Worm (Caenorhabditis elegans) whole organism, late embryonic: ENCODE data around the gene R12B2.7.

ENCODE experiments used
- C08G9.2 ChIP-seq: sonication (generic microtip); optimal IDR thresholded peaks from 2 replicates; lab custom pipeline; 2016; ENCODE audit warnings: mild to moderate bottlenecking, missing genetic modification characterization, moderate library complexity, missing compliant biosample characterization
- C38D4.7 ChIP-seq: fragments of 200-800 bp; sonication (Bioruptor generic); optimal IDR thresholded peaks from 2 replicates; lab custom pipeline; 2018; ENCODE audit warnings: mild to moderate bottlenecking, missing genetic modification characterization, moderate library complexity, missing compliant biosample characterization
- K09A11.1 ChIP-seq: sonication (generic microtip); optimal IDR thresholded peaks from 2 replicates; lab custom pipeline; 2017; ENCODE audit warnings: antibody characterized with exemption, mild to moderate bottlenecking, missing genetic modification characterization, missing compliant biosample characterization; ENCODE audit not compliant: insufficient read depth
- ama-1 ChIP-seq: fragments of 150-350 bp; optimal IDR thresholded peaks from 2 replicates; lab custom pipeline; 2014
- ceh-14 ChIP-seq: sonication (generic microtip); optimal IDR thresholded peaks from 2 replicates; lab custom pipeline; 2016; ENCODE audit warnings: missing genotype, missing genetic modification characterization, missing compliant biosample characterization
- ceh-18 ChIP-seq: sonication (generic microtip); optimal IDR thresholded peaks from 2 replicates; lab custom pipeline; 2016; ENCODE audit warnings: missing genetic modification characterization, missing compliant biosample characterization
- ceh-19 ChIP-seq: fragments of 200-800 bp; sonication (Bioruptor generic); optimal IDR thresholded peaks from 2 replicates; lab custom pipeline; 2018; ENCODE audit warnings: mild to moderate bottlenecking, missing genetic modification characterization, missing compliant biosample characterization
- ceh-24 ChIP-seq: sonication (generic microtip); optimal IDR thresholded peaks from 2 replicates; lab custom pipeline; 2016; ENCODE audit warnings: mild to moderate bottlenecking, missing genetic modification characterization, missing compliant biosample characterization
- ceh-30 ChIP-seq: fragments of 150-350 bp; optimal IDR thresholded peaks from 2 replicates; lab custom pipeline; 2014; ENCODE audit warnings: missing biosample characterization, missing genetic modification characterization
- ceh-31 ChIP-seq: sonication (generic microtip); optimal IDR thresholded peaks from 2 replicates; lab custom pipeline; 2016; ENCODE audit warnings: missing genetic modification characterization, missing compliant biosample characterization
- ceh-34 ChIP-seq: sonication (generic microtip); optimal IDR thresholded peaks from 2 replicates; lab custom pipeline; 2016; ENCODE audit warnings: mild to moderate bottlenecking, missing genetic modification characterization, missing compliant biosample characterization
- ceh-48 ChIP-seq: sonication (generic microtip); optimal IDR thresholded peaks from 2 replicates; lab custom pipeline; 2016; ENCODE audit warnings: missing genetic modification characterization, inconsistent platforms, missing compliant biosample characterization
- ceh-6 ChIP-seq: fragments of 200-800 bp; sonication (Bioruptor generic); optimal IDR thresholded peaks from 2 replicates; lab custom pipeline; 2018; ENCODE audit warnings: mild to moderate bottlenecking, missing genetic modification characterization, missing compliant biosample characterization
- ceh-9 ChIP-seq: sonication (generic microtip); optimal IDR thresholded peaks from 2 replicates; lab custom pipeline; 2016; ENCODE audit warnings: mild to moderate bottlenecking, missing genetic modification characterization, inconsistent platforms, missing compliant biosample characterization
- dmd-4 ChIP-seq: sonication (generic microtip); optimal IDR thresholded peaks from 2 replicates; lab custom pipeline; 2016; ENCODE audit warnings: borderline replicate concordance, missing genetic modification characterization, missing compliant biosample characterization
- dve-1 ChIP-seq: sonication (generic microtip); optimal IDR thresholded peaks from 2 replicates; lab custom pipeline; 2017; ENCODE audit warnings: antibody characterized with exemption, mild to moderate bottlenecking, missing genetic modification characterization, missing compliant biosample characterization
- elt-2 ChIP-seq: sonication (generic microtip); optimal IDR thresholded peaks from 2 replicates; lab custom pipeline; 2016; ENCODE audit warnings: missing genetic modification reagents, missing genetic modification characterization, missing compliant biosample characterization
- elt-4 ChIP-seq: sonication (generic microtip); optimal IDR thresholded peaks from 2 replicates; lab custom pipeline; 2016; ENCODE audit warnings: missing genetic modification characterization, missing compliant biosample characterization
- ets-4 ChIP-seq: sonication (generic microtip); optimal IDR thresholded peaks from 2 replicates; lab custom pipeline; 2016; ENCODE audit warnings: missing genetic modification characterization, missing compliant biosample characterization
- eyg-1 ChIP-seq: sonication (generic microtip); optimal IDR thresholded peaks from 2 replicates; lab custom pipeline; 2016; ENCODE audit warnings: missing genotype, missing genetic modification characterization, missing compliant biosample characterization
- fax-1 ChIP-seq: sonication (generic microtip); optimal IDR thresholded peaks from 2 replicates; lab custom pipeline; 2016; ENCODE audit warnings: missing genotype, missing genetic modification characterization, missing compliant biosample characterization
- hlh-8 ChIP-seq: sonication (generic microtip); optimal IDR thresholded peaks from 2 replicates; lab custom pipeline; 2016; ENCODE audit warnings: missing genotype, missing genetic modification characterization, missing compliant biosample characterization
- nfya-1 ChIP-seq: sonication (generic microtip); optimal IDR thresholded peaks from 2 replicates; lab custom pipeline; 2017; ENCODE audit warnings: missing genetic modification characterization, mild to moderate bottlenecking, missing compliant biosample characterization, antibody characterized with exemption, moderate library complexity
- npax-4 ChIP-seq: sonication (generic microtip); optimal IDR thresholded peaks from 2 replicates; lab custom pipeline; 2016; ENCODE audit warnings: missing genetic modification characterization, missing compliant biosample characterization
- odd-2 ChIP-seq: sonication (generic microtip); optimal IDR thresholded peaks from 2 replicates; lab custom pipeline; 2017; ENCODE audit warnings: antibody characterized with exemption, mild to moderate bottlenecking, missing genetic modification characterization, missing compliant biosample characterization
- pag-3 ChIP-seq: sonication (generic microtip); optimal IDR thresholded peaks from 2 replicates; lab custom pipeline; 2016; ENCODE audit warnings: missing compliant biosample characterization, missing genetic modification characterization, borderline replicate concordance
- pat-9 ChIP-seq: fragments of 200-800 bp; sonication (Bioruptor generic); optimal IDR thresholded peaks from 2 replicates; lab custom pipeline; 2018; ENCODE audit warnings: mild to moderate bottlenecking, missing genetic modification characterization, moderate library complexity, missing compliant biosample characterization
- pax-1 ChIP-seq: fragments of 150-350 bp; optimal IDR thresholded peaks from 2 replicates; lab custom pipeline; 2014; ENCODE audit warnings: missing biosample characterization, missing genetic modification characterization
- pha-2 ChIP-seq: sonication (generic microtip); optimal IDR thresholded peaks from 2 replicates; lab custom pipeline; 2017; ENCODE audit warnings: mild to moderate bottlenecking, missing genetic modification characterization, missing compliant biosample characterization
- ref-2 ChIP-seq: sonication (generic microtip); optimal IDR thresholded peaks from 2 replicates; lab custom pipeline; 2016; ENCODE audit warnings: missing genetic modification characterization, missing compliant biosample characterization
- sox-4 ChIP-seq: sonication (generic microtip); optimal IDR thresholded peaks from 2 replicates; lab custom pipeline; 2017; ENCODE audit warnings: mild to moderate bottlenecking, missing genetic modification characterization, inconsistent platforms, missing compliant biosample characterization
- syd-9 ChIP-seq: sonication (generic microtip); optimal IDR thresholded peaks from 2 replicates; lab custom pipeline; 2016; ENCODE audit warnings: mild to moderate bottlenecking, missing genetic modification characterization, moderate library complexity, missing compliant biosample characterization
- tbx-2 ChIP-seq: sonication (generic microtip); optimal IDR thresholded peaks from 2 replicates; lab custom pipeline; 2016; ENCODE audit warnings: missing genetic modification characterization, missing compliant biosample characterization
- ttx-3 ChIP-seq: sonication (generic microtip); optimal IDR thresholded peaks from 2 replicates; lab custom pipeline; 2016; ENCODE audit warnings: missing genetic modification reagents, missing genetic modification characterization, missing compliant biosample characterization
- unc-3 ChIP-seq, 2 experiments: fragments of 200-800 bp in 1 of 2; sonication (Bioruptor generic) in 1 of 2; sonication (generic microtip) in 1 of 2; conservative IDR thresholded peaks in 1 of 2; optimal IDR thresholded peaks in 1 of 2; 2 replicates each; pipeline versions ENCODE4 v1.3.6 to Lab custom; 2016 to 2022; ENCODE audit warnings: missing compliant biosample characterization in 2 of 2, missing genetic modification characterization in 2 of 2, missing genetic modification reagents in 1 of 2
- unc-42 ChIP-seq: sonication (generic microtip); optimal IDR thresholded peaks from 2 replicates; lab custom pipeline; 2016; ENCODE audit warnings: missing genotype, missing genetic modification characterization, missing compliant biosample characterization
- unc-55 ChIP-seq: sonication (generic microtip); optimal IDR thresholded peaks from 2 replicates; lab custom pipeline; 2017; ENCODE audit warnings: missing biosample characterization, missing genetic modification reagents, missing genetic modification characterization
- unc-86 ChIP-seq: sonication (generic microtip); optimal IDR thresholded peaks from 2 replicates; lab custom pipeline; 2016; ENCODE audit warnings: missing genetic modification characterization, missing compliant biosample characterization
- zip-5 ChIP-seq: sonication (generic microtip); optimal IDR thresholded peaks from 2 replicates; lab custom pipeline; 2016; ENCODE audit warnings: missing genetic modification characterization, missing compliant biosample characterization

R12B2.7 gene

ce11 chrIII:5846412-5846811 lies 31.6 kb downstream of the R12B2.7 start:
- TF ChIP-seq ceh-19 (GFP tag; lab: Kevin White, UChicago), result no peak
- peak; percentile 38 for TF ChIP-seq unc-42 (tag; lab: Kevin White, UChicago)
- TF ChIP-seq ceh-18 (tag; lab: Kevin White, UChicago), result peak; percentile 0
- TF ChIP-seq, all 69 proteins: peak for 2

- TF ChIP-seq eyg-1 (tag; lab: Kevin White, UChicago), result no peak
- no peak for TF ChIP-seq ceh-18 (tag; lab: Kevin White, UChicago)
- TF ChIP-seq pag-3 (tag; lab: Kevin White, UChicago), result no peak
- peak; percentile 93 for TF ChIP-seq ets-4 (tag; lab: Kevin White, UChicago)
- no peak for TF ChIP-seq K09A11.1
- no peak for TF ChIP-seq unc-3 (GFP tag; conservative IDR thresholded peaks at IDR 0.05; lab: Robert Waterston, UW)
- TF ChIP-seq unc-3 (tag; optimal IDR thresholded peaks at IDR 0.05; lab: Kevin White, UChicago), result no peak
- peak; percentile 34 for TF ChIP-seq unc-42 (tag; lab: Kevin White, UChicago)
- peak; percentile 14 for TF ChIP-seq tbx-2 (tag; lab: Kevin White, UChicago)
- no peak for TF ChIP-seq pax-1 (tag; lab: Kevin White, UChicago)
- TF ChIP-seq ama-1 (lab: Kevin White, UChicago), result no peak
- peak; percentile 7 for TF ChIP-seq fax-1 (tag; lab: Kevin White, UChicago)
- no peak for TF ChIP-seq pat-9 (tag; lab: Kevin White, UChicago)
- TF ChIP-seq ceh-48 (tag; lab: Kevin White, UChicago), result no peak
- no peak for TF ChIP-seq zip-5 (tag; lab: Kevin White, UChicago)
- TF ChIP-seq elt-4 (tag; lab: Kevin White, UChicago), result no peak
- TF ChIP-seq ceh-24 (tag; lab: Kevin White, UChicago), result no peak
- TF ChIP-seq ceh-30 (tag; lab: Kevin White, UChicago), result no peak
- no peak for TF ChIP-seq syd-9 (tag; lab: Kevin White, UChicago)
- peak; percentile 70 for TF ChIP-seq ceh-31 (tag; lab: Kevin White, UChicago)
- peak; percentile 7 for TF ChIP-seq hlh-8 (tag; lab: Kevin White, UChicago)
- peak; percentile 9 for TF ChIP-seq ceh-14 (tag; lab: Kevin White, UChicago)
- no peak for TF ChIP-seq sox-4 (tag; lab: Kevin White, UChicago)
- TF ChIP-seq odd-2 (tag; lab: Kevin White, UChicago), result no peak
- TF ChIP-seq elt-2, result peak; percentile 11
- TF ChIP-seq, all 69 proteins: peak for 8
These were observed 38.4 kb downstream of the R12B2.7 start, which contains the start of gene ddx-23 for ce11 chrIII:5853240-5853639. ddx-23 (minus strand) TSS chrIII:5853269.

DNA sequence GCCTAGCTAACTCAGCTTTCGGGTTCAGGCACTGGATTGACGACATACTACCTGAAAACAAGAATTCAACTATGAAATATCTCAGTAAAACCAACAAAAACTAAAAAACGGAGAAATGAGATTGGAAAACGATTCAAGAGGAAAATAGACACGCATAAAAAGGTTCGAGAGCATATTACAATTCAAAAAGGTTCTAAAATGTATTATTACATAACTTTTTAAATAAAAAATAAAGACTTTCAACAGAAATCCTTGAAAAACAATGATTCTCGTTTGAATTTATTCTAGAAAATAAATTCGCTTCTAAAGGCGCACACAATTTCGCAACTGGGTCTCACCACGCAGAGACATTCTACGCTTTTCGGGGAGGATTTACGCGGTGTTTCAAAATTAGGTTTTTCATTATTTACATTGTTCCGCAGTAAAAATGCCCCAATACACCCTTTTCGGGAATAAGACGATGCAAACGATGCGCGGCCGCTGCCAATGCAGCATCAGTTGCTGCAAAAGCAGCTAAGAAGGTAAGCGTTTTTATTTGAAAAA lies 40.9 kb downstream of the R12B2.7 start, which contains the start of the genes cct-6 and alh-9:
Gene cct-6 (minus strand): TSS at position 51 of the 543 bp plus-strand sequence.
Gene alh-9 (plus strand): TSS at position 382 of the 543 bp plus-strand sequence.
- TF ChIP-seq ceh-31 (tag; lab: Kevin White, UChicago) (peak; percentile 59), ceh-24 (tag; lab: Kevin White, UChicago) (no peak), pax-1 (tag; lab: Kevin White, UChicago) (peak; percentile 82), ceh-9 (no peak), ref-2 (no peak), tbx-2 (tag; lab: Kevin White, UChicago) (peak; percentile 19), dmd-4 (tag; lab: Kevin White, UChicago) (no peak), unc-55 (GFP tag; lab: Kevin White, UChicago) (peak; percentile 56), C38D4.7 (GFP tag; lab: Kevin White, UChicago) (no peak), ceh-6 (no peak), ceh-18 (tag; lab: Kevin White, UChicago) (peak; percentile 39), unc-86 (peak; percentile 26), dve-1 (peak; percentile 64), ceh-34 (peak; percentile 7), pha-2 (tag; lab: Kevin White, UChicago) (peak; percentile 30), npax-4 (tag; lab: Kevin White, UChicago) (no peak), C08G9.2 (no peak), ttx-3 (tag; lab: Kevin White, UChicago) (no peak), nfya-1 (tag; lab: Kevin White, UChicago) (peak; percentile 76), ets-4 (tag; lab: Kevin White, UChicago) (peak; percentile 60), unc-42 (tag; lab: Kevin White, UChicago) (peak; percentile 73)
- TF ChIP-seq, all 69 proteins: peak for 12
